Worm (Caenorhabditis elegans): Measurements from ENCODE around the gene fzo-1.

The fzo-1 gene

DNA sequence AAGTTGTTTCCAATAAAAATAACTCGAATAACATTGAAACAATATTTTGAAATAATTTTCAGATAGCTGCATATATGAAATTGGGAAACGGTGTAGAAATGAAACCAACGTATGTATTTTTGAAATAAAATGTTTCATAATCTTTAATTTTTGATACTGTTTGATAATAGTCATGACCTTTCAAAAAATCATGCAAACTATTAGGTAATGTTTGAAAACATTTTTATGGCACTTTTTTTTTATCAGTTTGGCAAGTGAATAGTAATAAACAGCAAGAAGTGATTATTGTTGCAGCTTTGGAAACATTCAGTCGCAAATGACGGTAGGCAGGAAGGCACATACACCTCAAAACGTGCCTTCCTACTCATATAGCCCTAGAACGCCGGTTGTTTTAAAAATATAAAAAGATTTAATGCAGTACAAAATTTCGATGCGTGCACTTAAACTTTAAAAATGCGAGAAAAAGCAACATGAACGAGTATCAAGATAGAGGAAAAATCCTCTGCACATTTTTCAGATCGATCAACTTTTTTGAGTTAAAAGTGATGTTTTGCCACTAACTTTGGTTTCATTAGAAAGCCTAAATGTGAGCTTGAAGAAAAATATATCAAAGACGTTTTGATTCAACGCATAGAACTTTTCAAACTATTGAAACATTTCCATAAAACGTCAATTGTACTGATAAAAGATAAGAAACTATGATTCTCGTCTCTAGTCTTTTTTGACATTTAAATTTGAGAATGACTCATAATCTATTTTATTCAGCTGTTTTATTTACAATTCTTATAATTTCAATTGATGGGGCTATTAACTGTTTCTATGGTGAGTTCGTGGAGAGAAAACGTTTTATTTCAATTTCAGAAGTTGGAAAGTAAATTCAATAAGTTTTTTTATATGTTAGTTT, 29.7 kb upstream of the fzo-1 start, which contains the start of gene F55C12.19:
F55C12.19 (plus strand) TSS at position 735 of the 904 bp plus-strand sequence.
- peak; percentile 47 for TF ChIP-seq elt-2 (tag; optimal IDR thresholded peaks at IDR 0.05)
- TF ChIP-seq nhr-85 (tag): no peak
- TF ChIP-seq pax-3 (tag; optimal IDR thresholded peaks at IDR 0.05): no peak

DNA sequence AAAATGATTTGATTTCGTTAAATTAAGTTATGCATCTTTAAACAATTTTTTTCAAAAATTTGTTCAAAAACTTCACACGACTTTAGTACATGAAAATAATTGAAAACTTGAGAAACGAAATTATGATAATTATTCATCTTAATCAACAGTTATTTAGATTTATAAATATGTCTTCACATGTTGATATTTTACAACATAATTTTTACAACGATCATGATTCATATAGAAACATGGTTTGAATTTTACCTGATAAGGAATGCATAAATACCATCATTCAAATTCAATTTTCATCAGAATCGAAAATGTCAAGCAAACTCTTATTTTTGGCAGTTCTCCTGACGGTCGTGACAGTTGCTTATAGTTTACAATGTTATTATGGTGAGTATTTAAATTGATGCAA, 27.9 kb upstream of the fzo-1 start, which contains the start of gene tag-234:
tag-234 (plus strand) TSS at position 301 of the 400 bp plus-strand sequence.
- TF ChIP-seq lin-14 (GFP tag; optimal IDR thresholded peaks at IDR 0.05): no peak
- peak; percentile 2 for TF ChIP-seq elt-2 (tag; optimal IDR thresholded peaks at IDR 0.05)
- no peak for TF ChIP-seq lsy-2 (tag; optimal IDR thresholded peaks at IDR 0.05)
- no peak for TF ChIP-seq lir-3 (tag; optimal IDR thresholded peaks at IDR 0.05; ENCODE audit: poor library complexity)
- TF ChIP-seq elt-3 (tag; optimal IDR thresholded peaks at IDR 0.05): no peak
- no peak for TF ChIP-seq unc-130 (tag; optimal IDR thresholded peaks at IDR 0.05)
- no peak for TF ChIP-seq rnt-1 (tag; optimal IDR thresholded peaks at IDR 0.05)

DNA sequence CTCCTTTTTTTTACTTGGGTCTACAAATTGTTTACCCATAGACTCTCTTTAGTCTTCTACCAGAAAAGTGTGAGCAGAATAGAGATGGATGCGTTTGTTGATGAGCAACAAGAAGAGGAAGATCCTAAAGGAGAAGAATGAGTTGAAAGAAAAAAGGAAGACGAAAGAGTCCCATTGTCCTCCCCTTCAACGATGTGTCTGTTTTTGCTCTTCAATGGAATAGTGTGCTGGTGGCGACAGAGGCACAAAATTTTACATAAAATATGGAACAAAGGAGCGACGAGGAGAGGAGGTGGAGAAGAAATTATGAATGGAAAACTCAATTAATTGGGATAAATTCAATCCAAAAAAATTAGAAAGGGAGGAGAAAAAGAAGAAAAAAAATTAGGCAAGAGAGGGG, 24.6 kb upstream of the fzo-1 start:
- TF ChIP-seq lin-14 (GFP tag; optimal IDR thresholded peaks at IDR 0.05) (peak; percentile 49), lin-39 (tag; optimal IDR thresholded peaks at IDR 0.05) (no peak)

DNA sequence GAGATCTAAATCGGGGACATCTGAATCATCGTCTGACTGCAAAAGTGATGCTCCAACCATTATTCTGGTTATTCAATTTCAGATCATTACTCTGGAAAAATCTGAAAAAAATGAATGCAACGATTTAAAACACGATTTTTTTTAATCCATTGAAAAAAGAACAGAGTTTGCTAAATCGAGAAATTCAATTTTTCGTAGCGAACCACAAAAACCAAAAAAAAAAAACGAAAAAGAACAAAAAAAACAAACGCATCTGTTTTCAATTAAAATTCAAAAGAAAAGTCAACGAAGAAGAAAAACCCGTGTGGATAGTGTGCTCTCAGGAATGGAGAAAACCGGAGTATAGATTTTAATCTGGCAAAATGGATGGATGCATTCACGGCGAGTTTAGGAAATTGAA, 22.3 kb upstream of the fzo-1 start, which contains the start of gene F55C12.4:
F55C12.4 (minus strand) TSS at position 101 of the 400 bp plus-strand sequence.
- TF ChIP-seq lin-14 (GFP tag; optimal IDR thresholded peaks at IDR 0.05): peak; percentile 33
- TF ChIP-seq lin-39 (tag; optimal IDR thresholded peaks at IDR 0.05): no peak

DNA sequence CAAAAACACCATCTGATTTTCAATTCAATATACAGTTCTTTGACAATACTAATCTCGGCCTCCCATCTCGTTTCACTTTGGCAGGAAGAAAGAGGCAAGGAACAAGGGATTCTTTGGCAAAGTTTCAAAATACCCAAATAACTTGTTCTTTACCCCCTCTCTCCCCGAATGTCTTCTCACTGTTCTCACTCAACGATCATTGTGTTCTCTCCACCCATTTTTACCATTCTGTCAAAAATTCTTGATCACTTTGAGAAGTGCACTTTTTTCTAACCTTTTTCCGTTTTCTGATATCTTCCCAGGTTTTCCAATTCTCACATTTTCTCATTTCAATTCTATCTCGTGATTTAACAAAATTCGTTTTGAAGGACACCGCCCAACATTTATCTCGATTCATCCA, 18.1 kb upstream of the fzo-1 start, which contains the start of gene H41C03.1:
H41C03.1 (plus strand) TSS at position 301 of the 400 bp plus-strand sequence.
- TF ChIP-seq lin-14 (GFP tag; optimal IDR thresholded peaks at IDR 0.05) (peak; percentile 17), elt-2 (tag; optimal IDR thresholded peaks at IDR 0.05) (no peak), blmp-1 (tag; optimal IDR thresholded peaks at IDR 0.05) (peak; percentile 17)

DNA sequence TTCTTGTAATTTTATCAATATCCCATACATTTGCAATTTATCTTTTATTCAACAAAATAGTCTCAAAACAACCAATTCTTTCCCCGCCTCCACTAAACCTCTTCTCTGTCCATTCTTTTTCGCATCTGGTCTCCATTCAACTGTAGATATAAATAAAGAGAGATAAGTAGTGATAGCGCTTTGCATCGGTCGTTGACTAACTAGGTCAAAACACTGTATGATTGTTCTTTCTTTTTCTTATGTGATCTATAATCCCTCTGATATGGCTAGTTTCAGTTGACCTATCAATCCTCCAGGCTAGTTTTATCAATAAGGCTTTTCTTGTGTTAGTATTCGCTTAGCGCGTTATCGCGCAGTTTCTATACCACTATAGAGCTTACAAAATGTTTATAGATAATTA, 17.3 kb upstream of the fzo-1 start:
- peak in 2 of 6 experiments; percentile 51 to 80 for TF ChIP-seq elt-3 (tag; optimal IDR thresholded peaks at IDR 0.05)
- peak; percentile 73 for TF ChIP-seq blmp-1 (tag; optimal IDR thresholded peaks at IDR 0.05)
- TF ChIP-seq unc-86 (tag; optimal IDR thresholded peaks at IDR 0.05): no peak
- TF ChIP-seq nhr-85 (tag): peak; percentile 55
- no peak for TF ChIP-seq fkh-8 (tag; optimal IDR thresholded peaks at IDR 0.05)
- TF ChIP-seq mep-1 (tag; optimal IDR thresholded peaks at IDR 0.05): no peak

DNA sequence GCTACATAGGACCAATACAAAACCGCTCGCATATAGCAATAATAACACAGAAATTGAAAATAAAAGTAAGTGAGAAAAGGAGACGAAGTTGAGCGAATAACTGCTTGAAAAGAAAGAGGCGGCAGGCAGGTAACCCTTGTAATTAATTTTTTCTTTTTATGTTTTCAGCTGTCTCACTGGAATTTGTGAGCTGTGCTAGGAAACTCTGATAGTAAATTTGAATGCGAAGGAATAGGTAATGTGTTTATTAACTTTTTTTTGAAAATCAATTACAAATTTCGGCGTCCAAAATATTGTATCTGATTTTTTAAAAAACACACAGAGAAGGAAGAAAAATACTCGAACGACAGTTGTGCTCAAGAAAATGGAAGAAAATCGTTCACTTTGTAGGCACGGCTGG, 16.0 kb upstream of the fzo-1 start, which contains the start of gene H41C03.2:
H41C03.2 (minus strand) TSS at position 101 of the 400 bp plus-strand sequence.
- TF ChIP-seq fkh-8 (tag; optimal IDR thresholded peaks at IDR 0.05): peak; percentile 25
- TF ChIP-seq lsy-2 (tag; optimal IDR thresholded peaks at IDR 0.05): no peak

DNA sequence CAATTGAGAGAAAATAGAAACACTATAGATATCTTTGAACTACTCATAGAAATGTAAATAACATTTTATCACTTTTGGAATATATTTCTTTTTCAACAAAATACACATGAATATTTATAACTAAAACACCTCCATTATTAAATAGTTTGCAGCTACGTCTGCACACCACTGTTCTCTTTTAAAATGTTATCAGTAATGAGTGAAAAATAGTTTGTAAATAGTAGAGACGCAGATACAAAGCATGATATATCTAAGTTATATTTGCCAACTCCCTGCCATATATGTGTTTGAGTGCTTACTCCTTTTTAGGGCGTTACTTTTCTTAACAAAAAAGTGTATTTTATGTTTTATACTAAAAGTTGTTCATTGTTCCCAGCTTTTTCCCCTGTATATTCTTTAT, 10.2 kb upstream of the fzo-1 start:
- no peak for TF ChIP-seq efl-1 (optimal IDR thresholded peaks at IDR 0.05)
- peak in 1 of 2 experiments; percentile 27 for TF ChIP-seq efl-1 (GFP tag; optimal IDR thresholded peaks at IDR 0.05 in 1 of 2)
- no peak for TF ChIP-seq isw-1 (GFP tag; IDR thresholded peaks at IDR 0.05)
- TF ChIP-seq elt-2 (tag; optimal IDR thresholded peaks at IDR 0.05): peak; percentile 22

DNA sequence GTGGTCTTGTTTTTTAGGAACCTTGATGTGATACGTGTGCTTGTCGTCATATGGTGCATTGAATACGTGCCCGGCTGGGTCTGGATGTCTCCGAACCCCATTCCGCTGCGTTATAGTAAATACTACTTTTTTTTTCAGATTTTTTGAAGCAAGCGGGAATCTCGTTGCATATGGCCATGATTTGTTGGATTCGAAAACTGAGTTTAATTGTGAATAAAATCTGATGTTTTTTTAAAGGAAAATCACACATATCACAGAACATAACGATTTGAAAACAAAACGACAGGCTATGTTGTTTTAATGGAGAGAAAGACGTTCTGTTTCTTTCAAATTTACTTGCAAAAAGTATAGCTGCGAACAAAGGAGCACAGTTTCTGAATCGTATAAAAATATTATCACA, 9.4 kb upstream of the fzo-1 start, which contains the start of the genes ZK1248.17 and H41C03.3:
ZK1248.17 (minus strand) TSS at position 101 of the 400 bp plus-strand sequence.
H41C03.3 (plus strand) TSS at position 337 of the 400 bp plus-strand sequence.
- TF ChIP-seq elt-3 (tag; optimal IDR thresholded peaks at IDR 0.05) (no peak), ceh-63 (GFP tag; optimal IDR thresholded peaks at IDR 0.05) (no peak), nhr-90 (tag; optimal IDR thresholded peaks at IDR 0.05; ENCODE audit: poor library complexity) (no peak), unc-86 (tag; optimal IDR thresholded peaks at IDR 0.05) (no peak), egl-13 (tag; optimal IDR thresholded peaks at IDR 0.05) (no peak), mdl-1 (tag; optimal IDR thresholded peaks at IDR 0.05) (no peak), aha-1 (tag; optimal IDR thresholded peaks at IDR 0.05) (no peak)
